Worm (Caenorhabditis elegans): ENCODE results near the gene Y82E9BL.12.

ce11 chrIII:1273655-1274328, 35.2 kb upstream of the Y82E9BL.12 start, which contains the start of gene fbxa-29:
- TF ChIP-seq snpc-4 (tag; optimal IDR thresholded peaks at IDR 0.05) (no peak), nhr-237 (tag; optimal IDR thresholded peaks at IDR 0.05) (no peak), ztf-11 (tag; optimal IDR thresholded peaks at IDR 0.05) (no peak), hlh-1 (tag; optimal IDR thresholded peaks at IDR 0.05) (no peak), nhr-76 (tag; optimal IDR thresholded peaks at IDR 0.05) (no peak), lin-13 (tag; optimal IDR thresholded peaks at IDR 0.05) (no peak), nhr-28 (tag; optimal IDR thresholded peaks at IDR 0.05) (no peak), unc-62 (GFP tag; optimal IDR thresholded peaks at IDR 0.05) (no peak)

Measured in whole organism, mixed stage, embryonic.